Fruit fly (Drosophila melanogaster): ENCODE measurements around the gene Cp16.

DNA sequence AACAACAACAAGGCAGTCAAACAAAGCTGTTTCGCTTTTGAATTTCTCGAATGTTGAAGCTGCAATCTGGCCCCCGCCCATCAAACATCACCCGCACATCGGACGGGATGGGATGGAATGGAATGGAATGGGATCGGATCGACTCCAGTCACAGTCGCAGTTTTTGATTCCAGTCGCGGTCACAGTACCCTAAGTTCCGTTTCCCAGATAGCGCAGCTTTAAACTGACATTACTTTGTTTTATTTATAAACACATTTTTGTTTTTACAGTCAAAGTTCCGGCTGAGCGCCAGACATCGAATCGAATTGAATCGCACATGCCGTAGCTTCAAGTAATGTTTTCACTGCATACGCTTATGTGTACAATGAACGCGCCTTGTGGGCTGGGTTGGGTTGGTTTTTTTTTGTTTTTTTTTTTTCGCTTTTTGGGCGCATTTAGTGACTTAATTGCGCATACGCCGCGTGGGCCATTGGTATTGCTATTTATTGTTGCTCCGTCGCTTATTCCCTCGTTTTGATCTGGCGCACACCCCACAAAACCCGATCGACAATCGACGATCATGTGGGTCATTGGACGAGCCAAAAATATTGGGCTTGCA lies 43.0 kb upstream of the Cp16 start:
- TF ChIP-seq toe (GFP tag; optimal IDR thresholded peaks at IDR 0.05) (no peak), Hr96 (GFP tag; optimal IDR thresholded peaks at IDR 0.05) (no peak), CG12768 (GFP tag; optimal IDR thresholded peaks at IDR 0.05) (no peak), cnc (optimal IDR thresholded peaks at IDR 0.05) (no peak), pad (GFP tag; optimal IDR thresholded peaks at IDR 0.05) (no peak), bab1 (GFP tag; optimal IDR thresholded peaks at IDR 0.05) (peak; percentile 12), kay (GFP tag; ENCODE audit: borderline replicate concordance) (no peak)

Data from whole organism, adult.